Fruit fly (Drosophila melanogaster) whole organism, adult: Measurements from ENCODE around the gene Nep2.

Experiments used
- CG11617 ChIP-seq: fragments of 200-800 bp; sonication (Bioruptor generic); optimal IDR thresholded peaks from 2 replicates; lab custom pipeline; 2017; ENCODE audit warnings: mild to moderate bottlenecking, missing biosample characterization, missing genetic modification reagents, missing genetic modification characterization
- CG12768 ChIP-seq: fragments of 200-800 bp; sonication (Bioruptor generic); optimal IDR thresholded peaks from 2 replicates; lab custom pipeline; 2017; ENCODE audit warnings: missing biosample characterization, missing genetic modification characterization, mild to moderate bottlenecking, moderate library complexity, missing genetic modification reagents
- CG14711 ChIP-seq: fragments of 200-800 bp; sonication (Bioruptor generic); optimal IDR thresholded peaks from 2 replicates; lab custom pipeline; 2018; ENCODE audit warnings: missing biosample characterization, mild to moderate bottlenecking, missing genetic modification characterization, moderate library complexity
- CG33017 ChIP-seq: fragments of 200-800 bp; sonication (Bioruptor generic); optimal IDR thresholded peaks from 2 replicates; lab custom pipeline; 2018; ENCODE audit warnings: missing biosample characterization, mild to moderate bottlenecking, missing genetic modification characterization, moderate library complexity
- CG5204 ChIP-seq: fragments of 200-800 bp; sonication (Bioruptor generic); optimal IDR thresholded peaks from 2 replicates; lab custom pipeline; 2016; ENCODE audit warnings: missing biosample characterization, missing genetic modification characterization
- Crg-1 ChIP-seq: fragments of 200-800 bp; sonication (Bioruptor generic); optimal IDR thresholded peaks from 2 replicates; lab custom pipeline; 2016; ENCODE audit warnings: missing biosample characterization, missing genetic modification characterization
- Hr96 ChIP-seq: fragments of 200-800 bp; sonication (Bioruptor generic); optimal IDR thresholded peaks from 2 replicates; lab custom pipeline; 2016; ENCODE audit warnings: missing biosample characterization, missing genetic modification characterization
- bab1 ChIP-seq: fragments of 200-800 bp; sonication (Bioruptor generic); optimal IDR thresholded peaks from 3 replicates; lab custom pipeline; 2019; ENCODE audit warnings: missing biosample characterization, mild to moderate bottlenecking, missing genetic modification characterization, moderate library complexity
- cnc ChIP-seq, 2 experiments: fragments of >200 bp; optimal IDR thresholded peaks; 2 replicates each; lab custom pipeline; 2017
- ovo ChIP-seq: fragments of 200-800 bp; sonication (Bioruptor generic); optimal IDR thresholded peaks from 2 replicates; lab custom pipeline; 2016; ENCODE audit warnings: missing biosample characterization, missing genetic modification characterization
- pad ChIP-seq: fragments of 200-800 bp; sonication (Bioruptor generic); optimal IDR thresholded peaks from 3 replicates; lab custom pipeline; 2017; ENCODE audit warnings: missing biosample characterization, missing genetic modification characterization, mild to moderate bottlenecking, moderate library complexity, missing genetic modification reagents
- toe ChIP-seq: fragments of 200-800 bp; sonication (Bioruptor generic); optimal IDR thresholded peaks from 2 replicates; lab custom pipeline; 2016; ENCODE audit warnings: missing biosample characterization, missing genetic modification characterization

- TF ChIP-seq Hr96 (GFP tag; lab: Kevin White, UChicago) (no peak), pad (no peak), cnc (optimal IDR thresholded peaks at IDR 0.05; lab: Kevin White, UChicago) (no peak), ovo (no peak), toe (GFP tag; lab: Kevin White, UChicago) (no peak), CG12768 (GFP tag; lab: Kevin White, UChicago) (no peak), CG11617 (GFP tag; lab: Kevin White, UChicago) (no peak), CG33017 (no peak), CG14711 (no peak), bab1 (GFP tag; lab: Kevin White, UChicago) (no peak), Crg-1 (GFP tag; lab: Kevin White, UChicago) (no peak), CG5204 (GFP tag; lab: Kevin White, UChicago) (no peak)
Observed at dm6 chr3R:4768711-4769239, 37.1 kb upstream of the Nep2 start.
